Worm (Caenorhabditis elegans) whole organism, early embryonic: ENCODE results near the gene srz-14.

Source experiments
- ets-7 ChIP-seq: sonication (generic microtip); optimal IDR thresholded peaks from 2 replicates; lab custom pipeline; 2016; ENCODE audit warnings: missing genotype, missing genetic modification characterization, missing compliant biosample characterization
- hmbx-1 ChIP-seq: sonication (generic microtip); optimal IDR thresholded peaks from 2 replicates; lab custom pipeline; 2016; ENCODE audit warnings: mild to moderate bottlenecking, missing genetic modification characterization, missing compliant biosample characterization
- sea-1 ChIP-seq: fragments of 200-800 bp; sonication (Bioruptor generic); conservative IDR thresholded peaks from 2 replicates; pipeline ENCODE4 v1.3.6; 2022; ENCODE audit warnings: missing genetic modification characterization, missing compliant biosample characterization

DNA sequence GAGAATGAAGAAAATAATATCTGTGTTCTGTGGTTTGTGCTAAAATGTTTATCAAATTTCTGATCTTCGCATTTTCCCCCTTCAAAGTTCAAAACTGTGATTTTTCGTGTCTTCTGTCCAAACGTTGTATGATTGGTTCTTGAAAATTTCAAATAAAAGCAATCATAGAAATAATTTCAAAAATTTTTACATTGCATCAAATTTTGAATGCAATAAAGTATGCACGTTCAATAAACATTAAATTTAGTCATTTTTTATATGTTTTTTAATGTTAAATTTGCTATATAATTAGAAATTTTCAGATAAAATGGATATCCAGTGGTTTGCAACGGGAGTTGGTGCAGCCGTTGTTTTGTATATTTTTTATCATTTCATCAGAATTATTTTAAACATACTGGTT lies 40.6 kb downstream of the srz-14 start, which contains the start of gene stdh-2:
- TF ChIP-seq hmbx-1 (tag; lab: Kevin White, UChicago): no peak
- TF ChIP-seq ets-7 (tag; lab: Kevin White, UChicago): no peak
- no peak for TF ChIP-seq sea-1 (GFP tag; lab: Robert Waterston, UW)
